Fruit fly (Drosophila melanogaster) whole organism, embryonic: ENCODE measurements around the gene Polr3E.

Experiments used
- CG15269 ChIP-seq: fragments of 200-800 bp; sonication (Bioruptor generic); optimal IDR thresholded peaks from 2 replicates; lab custom pipeline; 2018; ENCODE audit warnings: missing biosample characterization, mild to moderate bottlenecking, missing genetic modification characterization, moderate library complexity
- CG42726 ChIP-seq: fragments of 200-800 bp; sonication (Bioruptor generic); IDR thresholded peaks from 2 replicates; pipeline ENCODE4 v1.3.6; 2022; ENCODE audit warnings: missing biosample characterization, missing genetic modification characterization; ENCODE audit not compliant: partially characterized antibody
- Lhr ChIP-seq: fragments of 200-800 bp; sonication (Bioruptor generic); optimal IDR thresholded peaks from 3 replicates; lab custom pipeline; 2017; ENCODE audit warnings: mild to moderate bottlenecking, missing biosample characterization, missing genetic modification reagents, missing genetic modification characterization
- kay ChIP-seq: fragments of 200-800 bp; sonication (Bioruptor generic); optimal IDR thresholded peaks from 2 replicates; lab custom pipeline; 2016; ENCODE audit warnings: missing biosample characterization, missing genetic modification characterization

DNA sequence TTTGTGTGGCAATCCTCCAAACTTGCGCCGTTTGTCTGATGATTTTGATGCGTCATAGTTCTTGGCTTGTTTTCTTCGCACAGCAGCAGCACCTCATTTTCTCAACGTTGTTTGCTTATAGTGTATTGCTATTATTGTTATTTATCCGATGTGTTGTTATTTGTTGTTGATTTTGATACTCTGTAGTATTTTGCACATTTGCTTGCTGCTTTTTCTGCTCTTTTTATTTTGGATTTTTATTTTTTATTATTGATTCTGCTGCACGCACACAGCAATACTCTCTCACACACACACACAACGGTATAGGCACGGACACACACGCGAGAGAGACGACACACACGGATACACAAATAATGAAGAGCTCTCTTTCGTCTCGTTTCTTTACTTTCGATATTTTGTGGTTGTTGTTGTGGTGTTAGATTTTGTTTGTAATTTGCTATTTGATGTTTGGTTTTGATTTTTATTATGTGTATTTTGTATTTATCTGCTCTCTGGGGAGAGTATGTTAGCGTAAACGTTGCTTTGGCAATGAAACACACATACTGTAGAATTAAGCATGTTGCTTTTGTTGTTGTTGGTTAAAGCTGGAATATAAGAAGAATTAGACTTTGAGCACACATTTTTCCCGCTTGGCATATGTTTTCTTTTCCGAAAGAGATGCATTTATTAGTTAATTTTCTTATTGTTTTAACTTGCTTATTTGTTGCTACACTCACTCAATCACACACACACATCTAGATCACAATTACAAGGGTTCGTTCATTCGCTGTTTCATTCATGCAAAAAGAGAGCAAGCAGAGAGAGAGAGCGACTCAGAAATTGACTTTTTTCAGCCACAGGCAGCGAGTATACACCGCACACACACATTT lies 6.4 kb upstream of the Polr3E start:
- TF ChIP-seq Lhr (GFP tag; lab: Kevin White, UChicago): no peak
- TF ChIP-seq CG42726 (GFP tag; lab: Robert Waterston, UW): no peak
- TF ChIP-seq kay (GFP tag; lab: Kevin White, UChicago): peak; percentile 65
- no peak for TF ChIP-seq CG15269 (tag; lab: Kevin White, UChicago)
